Worm (Caenorhabditis elegans) whole organism, L4 larva: ENCODE data around the gene catp-4.

Experiments used
- F37D6.2 ChIP-seq: sonication (generic microtip); optimal IDR thresholded peaks from 2 replicates; lab custom pipeline; 2016; ENCODE audit warnings: mild to moderate bottlenecking, missing genetic modification characterization, missing compliant biosample characterization
- Y75B8A.6 ChIP-seq: fragments of 200-800 bp; sonication (Bioruptor generic); IDR thresholded peaks from 2 replicates; pipeline ENCODE4 v1.3.6; 2022; ENCODE audit warnings: missing genetic modification reagents, missing genetic modification characterization, missing compliant biosample characterization
- fkh-10 ChIP-seq: fragments of 150-350 bp; optimal IDR thresholded peaks from 2 replicates; lab custom pipeline; 2014; ENCODE audit warnings: missing biosample characterization, missing genetic modification reagents, missing genetic modification characterization

ce11 chrII:14576429-14576828 lies 17.0 kb upstream of the catp-4 start, which contains the start of gene C01G12.13:
- TF ChIP-seq Y75B8A.6 (GFP tag; lab: Robert Waterston, UW), result no peak
- no peak for TF ChIP-seq fkh-10 (GFP tag; lab: Kevin White, UChicago)
- no peak for TF ChIP-seq F37D6.2 (tag; lab: Kevin White, UChicago)
